Worm (Caenorhabditis elegans) whole organism, L1 larva: ENCODE data around the gene him-10.

ENCODE experiments used
- F16B12.6 ChIP-seq: fragments of 150-350 bp; optimal IDR thresholded peaks from 2 replicates; lab custom pipeline; 2014; ENCODE audit warnings: missing biosample characterization, missing genetic modification characterization
- blmp-1 ChIP-seq: fragments of 150-350 bp; optimal IDR thresholded peaks from 2 replicates; lab custom pipeline; 2014; ENCODE audit warnings: missing biosample characterization, missing genetic modification characterization
- ceh-63 ChIP-seq: fragments of 200-800 bp; sonication (Bioruptor generic); optimal IDR thresholded peaks from 2 replicates; lab custom pipeline; 2018; ENCODE audit warnings: mild to moderate bottlenecking, missing genetic modification characterization, missing compliant biosample characterization
- ceh-8 ChIP-seq: fragments of 200-800 bp; sonication (Bioruptor generic); optimal IDR thresholded peaks from 2 replicates; lab custom pipeline; 2018; ENCODE audit warnings: mild to moderate bottlenecking, missing genetic modification characterization, moderate library complexity, missing compliant biosample characterization
- ceh-82 ChIP-seq, 3 experiments: fragments of 150-350 bp in 1 of 3; sonication (generic microtip) in 2 of 3; optimal IDR thresholded peaks; 2 replicates each; lab custom pipeline; 2014 to 2017; ENCODE audit warnings: missing biosample characterization in 3 of 3, missing genetic modification characterization in 3 of 3
- ceh-88 ChIP-seq: fragments of 200-800 bp; sonication (Bioruptor generic); IDR thresholded peaks from 2 replicates; pipeline ENCODE4 v1.3.6; 2022; ENCODE audit warnings: missing genetic modification characterization, missing compliant biosample characterization
- dpl-1 ChIP-seq, 3 experiments: fragments of 150-350 bp in 2 of 3; sonication (generic microtip) in 1 of 3; optimal IDR thresholded peaks; 2 replicates each; lab custom pipeline; 2014 to 2017; ENCODE audit warnings: missing biosample characterization in 3 of 3, missing genetic modification characterization in 3 of 3, missing genetic modification reagents in 3 of 3
- egl-27 ChIP-seq, 2 experiments: fragments of 150-350 bp in 1 of 2; sonication (generic microtip); optimal IDR thresholded peaks; 3 replicates each; lab custom pipeline; 2017 to 2018; ENCODE audit warnings: missing biosample characterization in 2 of 2, missing genetic modification characterization in 2 of 2, missing genetic modification reagents in 2 of 2
- elt-3 ChIP-seq, 6 experiments: fragments of 150-350 bp in 1 of 6; sonication (generic microtip); optimal IDR thresholded peaks; 2 replicates each; lab custom pipeline; 2017 to 2018; ENCODE audit warnings: missing biosample characterization in 6 of 6, missing genetic modification characterization in 6 of 6, inconsistent platforms in 1 of 6
- ets-5 ChIP-seq: fragments of 200-800 bp; sonication (Bioruptor generic); IDR thresholded peaks from 2 replicates; pipeline ENCODE4 v1.3.6; 2022; ENCODE audit warnings: missing genetic modification characterization, missing compliant biosample characterization
- fkh-4 ChIP-seq: sonication (generic microtip); optimal IDR thresholded peaks from 2 replicates; lab custom pipeline; 2016; ENCODE audit warnings: missing compliant biosample characterization, missing genetic modification characterization, borderline replicate concordance
- fkh-8 ChIP-seq: sonication (generic microtip); optimal IDR thresholded peaks from 2 replicates; lab custom pipeline; 2016; ENCODE audit warnings: mild to moderate bottlenecking, missing genetic modification characterization, missing compliant biosample characterization
- fos-1 ChIP-seq: fragments of 150-350 bp; optimal IDR thresholded peaks from 2 replicates; lab custom pipeline; 2014; ENCODE audit warnings: missing biosample characterization, missing genetic modification characterization
- hlh-17 ChIP-seq: fragments of 200-800 bp; sonication (Bioruptor generic); optimal IDR thresholded peaks from 2 replicates; lab custom pipeline; 2018; ENCODE audit warnings: missing genetic modification characterization, mild to moderate bottlenecking, missing compliant biosample characterization, moderate library complexity, borderline replicate concordance
- hpl-2 ChIP-seq: fragments of 150-350 bp; optimal IDR thresholded peaks from 2 replicates; lab custom pipeline; 2014; ENCODE audit warnings: missing biosample characterization, missing genetic modification reagents, missing genetic modification characterization
- irx-1 ChIP-seq: sonication (generic microtip); optimal IDR thresholded peaks from 2 replicates; lab custom pipeline; 2016; ENCODE audit warnings: missing genetic modification characterization, missing compliant biosample characterization
- jun-1 ChIP-seq: fragments of 150-350 bp; optimal IDR thresholded peaks from 2 replicates; lab custom pipeline; 2014; ENCODE audit warnings: missing biosample characterization, missing genetic modification reagents, missing genetic modification characterization
- lin-15B ChIP-seq: fragments of 150-350 bp; sonication (generic microtip); optimal IDR thresholded peaks from 3 replicates; lab custom pipeline; 2014; ENCODE audit warnings: missing biosample characterization, missing genetic modification characterization
- lin-35 ChIP-seq, 2 experiments: fragments of 150-350 bp; optimal IDR thresholded peaks; 2 replicates each; lab custom pipeline; 2014; ENCODE audit warnings: missing biosample characterization in 2 of 2, missing genetic modification characterization in 2 of 2, missing genetic modification reagents in 2 of 2
- lin-39 ChIP-seq: fragments of 150-350 bp; optimal IDR thresholded peaks from 2 replicates; lab custom pipeline; 2014; ENCODE audit warnings: missing biosample characterization, missing genetic modification reagents, missing genetic modification characterization
- lsy-2 ChIP-seq, 2 experiments: fragments of 150-350 bp; optimal IDR thresholded peaks; 2 replicates each; lab custom pipeline; 2014; ENCODE audit warnings: missing biosample characterization in 2 of 2, missing genetic modification characterization in 2 of 2
- mab-9 ChIP-seq: fragments of 200-800 bp; sonication (Bioruptor generic); IDR thresholded peaks from 2 replicates; pipeline ENCODE4 v1.3.6; 2022; ENCODE audit warnings: missing genetic modification reagents, missing genetic modification characterization, missing compliant biosample characterization
- mep-1 ChIP-seq: fragments of 150-350 bp; optimal IDR thresholded peaks from 2 replicates; lab custom pipeline; 2014; ENCODE audit warnings: missing biosample characterization, missing genetic modification characterization
- nhr-11 ChIP-seq: fragments of 150-350 bp; optimal IDR thresholded peaks from 2 replicates; lab custom pipeline; 2014; ENCODE audit warnings: missing biosample characterization, missing genetic modification characterization
- nhr-12 ChIP-seq: sonication (generic microtip); optimal IDR thresholded peaks from 2 replicates; lab custom pipeline; 2017; ENCODE audit warnings: missing biosample characterization, missing genetic modification characterization
- nhr-19 ChIP-seq: fragments of 200-800 bp; sonication (Bioruptor generic); conservative IDR thresholded peaks from 2 replicates; pipeline ENCODE4 v1.3.6; 2022; ENCODE audit warnings: missing genetic modification characterization, missing compliant biosample characterization
- nhr-20 ChIP-seq: sonication (generic microtip); optimal IDR thresholded peaks from 2 replicates; lab custom pipeline; 2016; ENCODE audit warnings: mild to moderate bottlenecking, missing genetic modification characterization, missing compliant biosample characterization
- nhr-28 ChIP-seq: fragments of 150-350 bp; optimal IDR thresholded peaks from 2 replicates; lab custom pipeline; 2014; ENCODE audit warnings: missing biosample characterization, missing genetic modification characterization
- nhr-71 ChIP-seq: sonication (generic microtip); optimal IDR thresholded peaks from 2 replicates; lab custom pipeline; 2016; ENCODE audit warnings: mild to moderate bottlenecking, missing genetic modification characterization, moderate library complexity, missing compliant biosample characterization
- nhr-77 ChIP-seq: fragments of 150-350 bp; optimal IDR thresholded peaks from 2 replicates; lab custom pipeline; 2014; ENCODE audit warnings: missing biosample characterization, missing genetic modification characterization
- nhr-90 ChIP-seq: sonication (generic microtip); optimal IDR thresholded peaks from 2 replicates; lab custom pipeline; 2016; ENCODE audit warnings: mild to moderate bottlenecking, missing genetic modification characterization, missing compliant biosample characterization; ENCODE audit not compliant: poor library complexity
- pag-3 ChIP-seq: sonication (generic microtip); optimal IDR thresholded peaks from 2 replicates; lab custom pipeline; 2017; ENCODE audit warnings: missing genetic modification characterization, mild to moderate bottlenecking, missing compliant biosample characterization, antibody characterized with exemption, borderline replicate concordance; ENCODE audit not compliant: insufficient read depth
- pax-3 ChIP-seq: fragments of 200-800 bp; sonication (Bioruptor generic); optimal IDR thresholded peaks from 2 replicates; lab custom pipeline; 2018; ENCODE audit warnings: mild to moderate bottlenecking, missing genetic modification characterization, moderate library complexity, missing compliant biosample characterization
- pqm-1 ChIP-seq: sonication (generic microtip); optimal IDR thresholded peaks from 3 replicates; lab custom pipeline; 2017; ENCODE audit warnings: missing biosample characterization, missing genetic modification characterization
- rnt-1 ChIP-seq: sonication (generic microtip); optimal IDR thresholded peaks from 2 replicates; lab custom pipeline; 2016; ENCODE audit warnings: mild to moderate bottlenecking, missing genetic modification characterization, moderate library complexity, missing compliant biosample characterization
- skn-1 ChIP-seq: fragments of 150-350 bp; optimal IDR thresholded peaks from 2 replicates; lab custom pipeline; 2014; ENCODE audit warnings: missing biosample characterization, missing genetic modification characterization
- snpc-4 ChIP-seq: fragments of 150-350 bp; optimal IDR thresholded peaks from 2 replicates; lab custom pipeline; 2014; ENCODE audit warnings: missing biosample characterization, missing genetic modification characterization
- sox-4 ChIP-seq: sonication (generic microtip); optimal IDR thresholded peaks from 2 replicates; lab custom pipeline; 2016; ENCODE audit warnings: missing genetic modification characterization, missing compliant biosample characterization
- swsn-7 ChIP-seq: sonication (generic microtip); optimal IDR thresholded peaks from 2 replicates; lab custom pipeline; 2016; ENCODE audit warnings: missing genetic modification characterization, missing compliant biosample characterization
- tbx-2 ChIP-seq: sonication (generic microtip); optimal IDR thresholded peaks from 2 replicates; lab custom pipeline; 2016; ENCODE audit warnings: missing genetic modification characterization, missing compliant biosample characterization
- tlp-1 ChIP-seq: fragments of 150-350 bp; optimal IDR thresholded peaks from 2 replicates; lab custom pipeline; 2014; ENCODE audit warnings: missing biosample characterization, missing genetic modification characterization
- unc-130 ChIP-seq: fragments of 150-350 bp; optimal IDR thresholded peaks from 2 replicates; lab custom pipeline; 2017; ENCODE audit warnings: missing biosample characterization, missing genetic modification characterization, inconsistent platforms
- unc-86 ChIP-seq: sonication (generic microtip); optimal IDR thresholded peaks from 2 replicates; lab custom pipeline; 2016; ENCODE audit warnings: missing genetic modification characterization, missing compliant biosample characterization
- unc-98 ChIP-seq: fragments of 200-800 bp; sonication (Bioruptor generic); IDR thresholded peaks from 2 replicates; pipeline ENCODE4 v1.3.6; 2022; ENCODE audit warnings: missing genetic modification characterization, missing compliant biosample characterization
- vab-15 ChIP-seq: sonication (generic microtip); optimal IDR thresholded peaks from 2 replicates; lab custom pipeline; 2017; ENCODE audit warnings: missing genotype, mild to moderate bottlenecking, missing genetic modification characterization, missing compliant biosample characterization
- xbp-1 ChIP-seq: sonication (generic microtip); optimal IDR thresholded peaks from 2 replicates; lab custom pipeline; 2016; ENCODE audit warnings: missing genetic modification characterization, missing compliant biosample characterization
- ztf-11 ChIP-seq, 2 experiments: sonication (generic microtip); optimal IDR thresholded peaks; 2 replicates each; lab custom pipeline; 2016 to 2017; ENCODE audit warnings: missing genetic modification characterization in 2 of 2, missing biosample characterization in 1 of 2, missing compliant biosample characterization in 1 of 2

Gene him-10

ce11 chrIII:5782080-5782479 lies 21.0 kb upstream of the him-10 start:
- TF ChIP-seq swsn-7 (tag; lab: Kevin White, UChicago), result no peak
- no peak for TF ChIP-seq vab-15 (tag; lab: Kevin White, UChicago)
- no peak for TF ChIP-seq mab-9 (GFP tag; lab: Robert Waterston, UW)
- TF ChIP-seq xbp-1, result no peak
- TF ChIP-seq snpc-4 (tag; lab: Kevin White, UChicago), result no peak
- TF ChIP-seq lsy-2 (tag; optimal IDR thresholded peaks at IDR 0.05; lab: Kevin White, UChicago), result no peak
- TF ChIP-seq rnt-1 (tag; lab: Kevin White, UChicago), result no peak
- TF ChIP-seq hlh-17 (GFP tag; lab: Kevin White, UChicago), result no peak
- TF ChIP-seq ceh-8 (GFP tag; lab: Kevin White, UChicago), result no peak
- no peak for TF ChIP-seq ets-5 (GFP tag; lab: Robert Waterston, UW)
- no peak for TF ChIP-seq unc-86 (tag; lab: Kevin White, UChicago)
- no peak for TF ChIP-seq skn-1 (tag; lab: Kevin White, UChicago)
- TF ChIP-seq tlp-1 (tag; lab: Kevin White, UChicago), result no peak

- TF ChIP-seq ceh-8 (GFP tag; lab: Kevin White, UChicago) (peak; percentile 73), egl-27 (tag; optimal IDR thresholded peaks at IDR 0.05; lab: Kevin White, UChicago) (no peak), xbp-1 (peak; percentile 77), mep-1 (tag; lab: Kevin White, UChicago) (peak; percentile 85), skn-1 (tag; lab: Kevin White, UChicago) (peak; percentile 82), nhr-11 (tag; lab: Kevin White, UChicago) (no peak), nhr-71 (peak; percentile 88), ceh-63 (GFP tag; lab: Kevin White, UChicago) (no peak), lin-15B (tag; lab: Kevin White, UChicago) (peak; percentile 71), nhr-90 (tag; lab: Kevin White, UChicago) (peak; percentile 75), unc-130 (tag; lab: Kevin White, UChicago) (no peak), tbx-2 (tag; lab: Kevin White, UChicago) (peak; percentile 79), pqm-1 (tag; lab: Kevin White, UChicago) (no peak), ets-5 (GFP tag; lab: Robert Waterston, UW) (no peak), lsy-2 (tag; optimal IDR thresholded peaks at IDR 0.05; lab: Kevin White, UChicago) (peak; percentile 81 to 83), vab-15 (tag; lab: Kevin White, UChicago) (no peak), ceh-88 (GFP tag; lab: Robert Waterston, UW) (no peak), pax-3 (tag; lab: Kevin White, UChicago) (peak; percentile 71), nhr-19 (GFP tag; lab: Robert Waterston, UW) (peak; percentile 86), pag-3 (no peak), jun-1 (tag; lab: Kevin White, UChicago) (peak; percentile 67), F16B12.6 (tag; lab: Kevin White, UChicago) (peak; percentile 61), hlh-17 (GFP tag; lab: Kevin White, UChicago) (no peak), fkh-8 (tag; lab: Kevin White, UChicago) (peak; percentile 81), dpl-1 (GFP tag; optimal IDR thresholded peaks at IDR 0.05; lab: Kevin White, UChicago) (peak; percentile 77 to 82 (median 81)), elt-3 (tag; optimal IDR thresholded peaks at IDR 0.05; lab: Kevin White, UChicago) (peak in 2 of 6 experiments; percentile 54 to 67), lin-39 (tag; lab: Kevin White, UChicago) (peak; percentile 20), sox-4 (tag; lab: Kevin White, UChicago) (peak; percentile 41), tlp-1 (tag; lab: Kevin White, UChicago) (no peak), mab-9 (GFP tag; lab: Robert Waterston, UW) (peak; percentile 62), fkh-4 (tag; lab: Kevin White, UChicago) (peak; percentile 36), nhr-28 (no peak), lin-35 (GFP tag; optimal IDR thresholded peaks at IDR 0.05; lab: Kevin White, UChicago) (peak; percentile 84 to 88), fos-1 (tag; lab: Kevin White, UChicago) (no peak), irx-1 (tag; lab: Kevin White, UChicago) (peak; percentile 67), unc-98 (GFP tag; lab: Robert Waterston, UW) (peak; percentile 11; the same call in 1 of the 2 replicates), hpl-2 (GFP tag; lab: Kevin White, UChicago) (peak; percentile 30), nhr-77 (tag; lab: Kevin White, UChicago) (peak; percentile 70), blmp-1 (tag; lab: Kevin White, UChicago) (peak; percentile 47), rnt-1 (tag; lab: Kevin White, UChicago) (peak; percentile 90), ztf-11 (tag; optimal IDR thresholded peaks at IDR 0.05; lab: Kevin White, UChicago) (peak in 1 of 2 experiments; percentile 51), nhr-20 (tag; lab: Kevin White, UChicago) (peak; percentile 81), nhr-12 (no peak), ceh-82 (tag; optimal IDR thresholded peaks at IDR 0.05; lab: Kevin White, UChicago) (peak; percentile 87)
Observed at ce11 chrIII:5785273-5785929, 17.7 kb upstream of the him-10 start, which contains the start of gene Y37B11A.3. Gene Y37B11A.3 (minus strand): TSS chrIII:5785323.
